Worm (Caenorhabditis elegans): ENCODE data around the gene hda-2.

DNA sequence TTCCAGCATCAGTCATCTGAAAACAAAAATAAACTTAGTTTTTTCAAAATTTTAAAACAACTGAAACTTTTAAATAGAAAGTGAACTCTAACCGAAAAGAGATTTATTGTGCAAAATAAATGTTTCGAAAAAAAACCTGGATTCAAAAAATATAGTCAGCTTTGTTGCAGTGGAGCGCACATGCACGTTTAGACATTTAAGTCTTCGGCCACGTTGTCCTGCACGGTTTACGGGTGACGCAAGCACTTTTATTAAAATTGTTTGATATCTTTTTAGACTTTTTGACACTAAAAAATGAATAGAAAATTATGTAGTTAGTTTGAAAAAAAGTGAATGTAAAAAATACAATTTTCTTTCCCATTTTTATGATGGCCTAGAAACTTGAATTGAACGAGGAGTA is 17.1 kb upstream of the hda-2 start, which contains the start of the genes ubh-4 and algn-6:
- TF ChIP-seq mab-5 (tag; optimal IDR thresholded peaks at IDR 0.05) (no peak), lin-13 (GFP tag; optimal IDR thresholded peaks at IDR 0.05) (peak; percentile 6)
